Worm (Caenorhabditis elegans) whole organism, L4 larva: Measurements from ENCODE around the gene F10C1.3.
A peak's percentile ranks its signal among the peaks of the same experiment; 100 is the strongest.
"Not testable (repeated sequence)": the region's sequence is repeated elsewhere in the genome, so short reads cannot be mapped to it uniquely, and the experiment has no call there.

ENCODE experiments used
- D1046.2 ChIP-seq: fragments of 200-800 bp; sonication (Bioruptor generic); IDR thresholded peaks from 2 replicates; pipeline ENCODE4 v1.3.6; 2022; ENCODE audit warnings: missing genetic modification characterization, missing compliant biosample characterization
- F10B5.3 ChIP-seq: sonication (generic microtip); optimal IDR thresholded peaks from 2 replicates; lab custom pipeline; 2016; ENCODE audit warnings: mild to moderate bottlenecking, missing genetic modification characterization, missing compliant biosample characterization
- F37D6.2 ChIP-seq: sonication (generic microtip); optimal IDR thresholded peaks from 2 replicates; lab custom pipeline; 2016; ENCODE audit warnings: mild to moderate bottlenecking, missing genetic modification characterization, missing compliant biosample characterization
- F44E2.7 ChIP-seq: fragments of 200-800 bp; sonication (Bioruptor generic); IDR thresholded peaks from 2 replicates; pipeline ENCODE4 v2.1.2; 2022; ENCODE audit warnings: missing genetic modification characterization, missing compliant biosample characterization
- F49E8.2 ChIP-seq: sonication (generic microtip); optimal IDR thresholded peaks from 2 replicates; lab custom pipeline; 2016; ENCODE audit warnings: missing compliant biosample characterization, mild to moderate bottlenecking, missing genetic modification characterization, borderline replicate concordance
- R02D3.7 ChIP-seq: fragments of 150-350 bp; sonication (generic microtip); optimal IDR thresholded peaks from 3 replicates; lab custom pipeline; 2014; ENCODE audit warnings: missing biosample characterization, missing genetic modification characterization
- T20F7.1 ChIP-seq: fragments of 200-800 bp; sonication (Bioruptor generic); optimal IDR thresholded peaks from 2 replicates; lab custom pipeline; 2018; ENCODE audit warnings: mild to moderate bottlenecking, missing genetic modification characterization, missing compliant biosample characterization
- Y48G9A.11 ChIP-seq: fragments of 200-800 bp; sonication (Bioruptor generic); IDR thresholded peaks from 2 replicates; pipeline ENCODE4 v1.3.6; 2022; ENCODE audit warnings: missing genetic modification reagents, missing genetic modification characterization, missing compliant biosample characterization
- ZK337.2 ChIP-seq: fragments of 200-800 bp; sonication (Bioruptor generic); IDR thresholded peaks from 2 replicates; pipeline ENCODE4 v1.3.6; 2022; ENCODE audit warnings: missing genetic modification reagents, missing genetic modification characterization, missing compliant biosample characterization
- ZK546.5 ChIP-seq, 2 experiments: sonication (generic microtip); optimal IDR thresholded peaks; 2 replicates each; lab custom pipeline; 2017; ENCODE audit warnings: missing biosample characterization in 2 of 2, missing genetic modification characterization in 2 of 2
- aly-2 ChIP-seq: sonication (generic microtip); optimal IDR thresholded peaks from 2 replicates; lab custom pipeline; 2018; ENCODE audit warnings: missing biosample characterization, missing genetic modification characterization
- ama-1 ChIP-seq: fragments of 150-350 bp; optimal IDR thresholded peaks from 2 replicates; lab custom pipeline; 2014; ENCODE audit warnings: inconsistent platforms, mixed read lengths
- attf-4 ChIP-seq: sonication (generic microtip); optimal IDR thresholded peaks from 3 replicates; lab custom pipeline; 2017; ENCODE audit warnings: missing biosample characterization, missing genetic modification characterization
- ceh-20 ChIP-seq: fragments of 200-800 bp; sonication (Bioruptor generic); IDR thresholded peaks from 2 replicates; pipeline ENCODE4 v1.3.6; 2022; ENCODE audit warnings: missing genetic modification reagents, missing genetic modification characterization, missing compliant biosample characterization
- ceh-28 ChIP-seq: fragments of 150-350 bp; optimal IDR thresholded peaks from 2 replicates; lab custom pipeline; 2014; ENCODE audit warnings: missing biosample characterization, missing genetic modification reagents, missing genetic modification characterization
- ceh-44 ChIP-seq: fragments of 200-800 bp; sonication (Bioruptor generic); IDR thresholded peaks from 2 replicates; pipeline ENCODE4 v1.3.6; 2022; ENCODE audit warnings: missing genetic modification reagents, missing genetic modification characterization, missing compliant biosample characterization
- daf-12 ChIP-seq: fragments of 150-350 bp; optimal IDR thresholded peaks from 2 replicates; lab custom pipeline; 2014; ENCODE audit warnings: missing biosample characterization, missing genetic modification reagents, missing genetic modification characterization
- daf-16 ChIP-seq, 3 experiments: sonication (generic microtip); optimal IDR thresholded peaks; 2 replicates each; lab custom pipeline; 2016 to 2017; ENCODE audit warnings: missing genetic modification characterization in 3 of 3, missing genetic modification reagents in 3 of 3, mild to moderate bottlenecking in 2 of 3, missing compliant biosample characterization in 2 of 3, missing biosample characterization in 1 of 3, moderate library complexity in 1 of 3
- daf-19 ChIP-seq: fragments of 200-800 bp; sonication (Bioruptor generic); conservative IDR thresholded peaks from 2 replicates; pipeline ENCODE4 v1.3.6; 2022; ENCODE audit warnings: missing genetic modification characterization, missing compliant biosample characterization
- daf-8 ChIP-seq: fragments of 200-800 bp; sonication (Bioruptor generic); IDR thresholded peaks from 2 replicates; pipeline ENCODE4 v1.3.6; 2022; ENCODE audit warnings: missing genetic modification characterization, missing compliant biosample characterization
- dmd-6 ChIP-seq: fragments of 200-800 bp; sonication (Bioruptor generic); IDR thresholded peaks from 2 replicates; pipeline ENCODE4 v1.3.6; 2022; ENCODE audit warnings: missing genetic modification reagents, missing genetic modification characterization, missing compliant biosample characterization
- dpl-1 ChIP-seq: fragments of 150-350 bp; optimal IDR thresholded peaks from 2 replicates; lab custom pipeline; 2014; ENCODE audit warnings: missing biosample characterization, missing genetic modification reagents, missing genetic modification characterization
- duxl-1 ChIP-seq: sonication (generic microtip); optimal IDR thresholded peaks from 2 replicates; lab custom pipeline; 2016; ENCODE audit warnings: mild to moderate bottlenecking, missing genetic modification characterization, moderate library complexity, missing compliant biosample characterization; ENCODE audit not compliant: poor library complexity
- dve-1 ChIP-seq: sonication (generic microtip); optimal IDR thresholded peaks from 2 replicates; lab custom pipeline; 2017; ENCODE audit warnings: antibody characterized with exemption, mild to moderate bottlenecking, missing genetic modification characterization, missing compliant biosample characterization; ENCODE audit not compliant: insufficient read depth
- fos-1 ChIP-seq: fragments of 150-350 bp; optimal IDR thresholded peaks from 2 replicates; lab custom pipeline; 2014; ENCODE audit warnings: missing biosample characterization, missing genetic modification characterization
- hlh-11 ChIP-seq: fragments of 200-800 bp; sonication (Bioruptor generic); optimal IDR thresholded peaks from 2 replicates; lab custom pipeline; 2018; ENCODE audit warnings: mild to moderate bottlenecking, missing genetic modification characterization, missing compliant biosample characterization
- hlh-30 ChIP-seq: sonication (generic microtip); optimal IDR thresholded peaks from 2 replicates; lab custom pipeline; 2017; ENCODE audit warnings: antibody characterized with exemption, mild to moderate bottlenecking, missing genetic modification characterization, missing compliant biosample characterization; ENCODE audit not compliant: insufficient read depth
- lin-1 ChIP-seq: fragments of 200-800 bp; sonication (Bioruptor generic); IDR thresholded peaks from 2 replicates; pipeline ENCODE4 v1.3.6; 2022; ENCODE audit warnings: missing genetic modification reagents, missing genetic modification characterization, missing compliant biosample characterization
- lin-29 ChIP-seq: fragments of 200-800 bp; sonication (Bioruptor generic); IDR thresholded peaks from 2 replicates; pipeline ENCODE4 v1.3.6; 2022; ENCODE audit warnings: missing genetic modification reagents, missing genetic modification characterization, missing compliant biosample characterization
- lir-3 ChIP-seq: sonication (generic microtip); optimal IDR thresholded peaks from 2 replicates; lab custom pipeline; 2016; ENCODE audit warnings: mild to moderate bottlenecking, missing genetic modification characterization, missing compliant biosample characterization
- mes-2 ChIP-seq: sonication (generic microtip); optimal IDR thresholded peaks from 2 replicates; lab custom pipeline; 2016; ENCODE audit warnings: missing genotype, mild to moderate bottlenecking, missing genetic modification characterization, missing compliant biosample characterization; ENCODE audit not compliant: poor library complexity, severe bottlenecking
- mxl-2 ChIP-seq: fragments of 200-800 bp; sonication (Bioruptor generic); conservative IDR thresholded peaks from 2 replicates; pipeline ENCODE4 v1.3.6; 2022; ENCODE audit warnings: missing genetic modification reagents, missing genetic modification characterization, missing compliant biosample characterization
- mxl-3 ChIP-seq: fragments of 200-800 bp; sonication (Bioruptor generic); optimal IDR thresholded peaks from 2 replicates; lab custom pipeline; 2018; ENCODE audit warnings: mild to moderate bottlenecking, missing genetic modification characterization, missing compliant biosample characterization
- nhr-102 ChIP-seq: sonication (generic microtip); optimal IDR thresholded peaks from 2 replicates; lab custom pipeline; 2016; ENCODE audit warnings: mild to moderate bottlenecking, missing genetic modification characterization, moderate library complexity, missing compliant biosample characterization
- nhr-11 ChIP-seq: fragments of 150-350 bp; optimal IDR thresholded peaks from 2 replicates; lab custom pipeline; 2014; ENCODE audit warnings: missing biosample characterization, missing genetic modification characterization
- nhr-111 ChIP-seq: fragments of 200-800 bp; sonication (Bioruptor generic); optimal IDR thresholded peaks from 2 replicates; lab custom pipeline; 2018; ENCODE audit warnings: mild to moderate bottlenecking, missing genetic modification characterization, missing compliant biosample characterization
- nhr-28 ChIP-seq: fragments of 150-350 bp; optimal IDR thresholded peaks from 2 replicates; lab custom pipeline; 2014; ENCODE audit warnings: missing biosample characterization, missing genetic modification characterization
- nhr-41 ChIP-seq: fragments of 200-800 bp; sonication (Bioruptor generic); IDR thresholded peaks from 2 replicates; pipeline ENCODE4 v1.3.6; 2022; ENCODE audit warnings: missing genetic modification reagents, missing genetic modification characterization, missing compliant biosample characterization
- nhr-42 ChIP-seq: fragments of 200-800 bp; sonication (Bioruptor generic); IDR thresholded peaks from 2 replicates; pipeline ENCODE4 v1.3.6; 2022; ENCODE audit warnings: missing genetic modification characterization, missing compliant biosample characterization
- nhr-6 ChIP-seq: fragments of 150-350 bp; optimal IDR thresholded peaks from 2 replicates; lab custom pipeline; 2014; ENCODE audit warnings: missing biosample characterization, missing genetic modification characterization
- nhr-76 ChIP-seq: fragments of 150-350 bp; optimal IDR thresholded peaks from 2 replicates; lab custom pipeline; 2014; ENCODE audit warnings: missing biosample characterization, missing genetic modification characterization
- nhr-77 ChIP-seq: fragments of 150-350 bp; optimal IDR thresholded peaks from 2 replicates; lab custom pipeline; 2014; ENCODE audit warnings: missing biosample characterization, missing genetic modification characterization
- pqm-1 ChIP-seq: sonication (generic microtip); optimal IDR thresholded peaks from 2 replicates; lab custom pipeline; 2017; ENCODE audit warnings: missing biosample characterization, missing genetic modification characterization
- rbr-2 ChIP-seq: sonication (generic microtip); optimal IDR thresholded peaks from 2 replicates; lab custom pipeline; 2016; ENCODE audit warnings: missing genotype, missing genetic modification characterization, missing compliant biosample characterization
- snpc-1.2 ChIP-seq: fragments of 200-800 bp; sonication (Bioruptor generic); IDR thresholded peaks from 2 replicates; pipeline ENCODE4 v1.3.6; 2022; ENCODE audit warnings: missing genetic modification reagents, missing genetic modification characterization, missing compliant biosample characterization
- spr-3 ChIP-seq: fragments of 200-800 bp; sonication (Bioruptor generic); optimal IDR thresholded peaks from 2 replicates; lab custom pipeline; 2018; ENCODE audit warnings: mild to moderate bottlenecking, missing genetic modification characterization, missing compliant biosample characterization
- tag-97 ChIP-seq: fragments of 200-800 bp; sonication (Bioruptor generic); IDR thresholded peaks from 2 replicates; pipeline ENCODE4 v1.3.6; 2022; ENCODE audit warnings: missing genetic modification characterization, missing compliant biosample characterization
- vab-7 ChIP-seq: fragments of 200-800 bp; sonication (Bioruptor generic); IDR thresholded peaks from 2 replicates; pipeline ENCODE4 v1.3.6; 2022; ENCODE audit warnings: missing genetic modification reagents, missing genetic modification characterization, missing compliant biosample characterization
- zag-1 ChIP-seq: fragments of 150-350 bp; optimal IDR thresholded peaks from 2 replicates; lab custom pipeline; 2014; ENCODE audit warnings: missing biosample characterization, missing genetic modification characterization

F10C1.3 gene

DNA sequence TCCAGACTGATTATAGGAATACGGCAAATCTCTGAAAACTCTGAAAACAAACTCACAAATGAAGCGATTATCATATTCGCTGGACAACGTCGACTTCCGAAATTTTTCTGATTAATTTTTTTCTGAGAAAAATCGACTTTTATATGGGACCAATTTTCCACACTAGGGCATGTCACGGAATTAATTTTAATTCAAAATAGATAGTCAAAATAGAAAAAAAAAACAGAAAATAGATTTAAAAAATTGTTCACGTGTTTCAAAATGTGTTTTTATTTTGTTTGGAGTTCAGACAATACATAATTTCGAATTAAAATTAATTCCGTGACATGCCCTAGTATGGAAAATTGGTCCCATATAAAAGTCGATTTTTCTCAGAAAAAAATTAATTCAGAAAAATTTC, at the start of gene F10C1.3, which contains the start of gene F10C1.23:
Gene F10C1.3 (minus strand): TSS at position 101 of the 400 bp plus-strand sequence.
Gene F10C1.23 (plus strand): TSS at position 385 of the 400 bp plus-strand sequence.
- not testable (repeated sequence) for TF ChIP-seq Y48G9A.11; tag-97 (GFP tag; lab: Robert Waterston, UW); lir-3 (tag; lab: Kevin White, UChicago)

DNA sequence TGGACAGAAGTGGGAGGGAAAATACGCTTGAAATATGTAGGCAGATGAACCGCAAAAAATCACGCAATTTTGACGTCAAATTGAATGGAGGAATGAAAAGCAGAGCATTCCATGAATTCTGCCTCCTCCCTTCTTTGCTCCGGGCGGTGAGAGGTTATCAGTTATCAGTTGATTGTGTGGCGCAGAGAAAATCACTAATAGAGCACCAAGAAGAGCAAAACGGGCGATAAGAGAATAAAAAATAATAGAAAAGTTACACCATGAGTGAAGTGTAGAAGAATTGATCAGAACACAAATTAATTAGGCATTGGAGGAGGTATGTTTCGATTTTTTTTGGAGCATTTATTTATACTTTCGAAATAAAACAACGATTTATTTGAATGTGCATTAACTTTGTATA, 49.0 kb upstream of the F10C1.3 start:
- TF ChIP-seq spr-3 (GFP tag; lab: Kevin White, UChicago) (no peak), mxl-2 (no peak), hlh-11 (tag; lab: Kevin White, UChicago) (peak; percentile 64), ZK546.5 (tag; optimal IDR thresholded peaks at IDR 0.05; lab: Kevin White, UChicago) (no peak), dpl-1 (GFP tag; lab: Kevin White, UChicago) (no peak), zag-1 (tag; lab: Kevin White, UChicago) (no peak), F44E2.7 (GFP tag; lab: Robert Waterston, UW) (no peak), ama-1 (lab: Kevin White, UChicago) (no peak), snpc-1.2 (no peak), nhr-28 (tag; lab: Kevin White, UChicago) (peak; percentile 90), daf-16 (GFP tag; optimal IDR thresholded peaks at IDR 0.05; lab: Kevin White, UChicago) (no peak), daf-16 (tag; optimal IDR thresholded peaks at IDR 0.05; lab: Kevin White, UChicago) (peak; percentile 38), R02D3.7 (no peak), pqm-1 (peak; percentile 92), nhr-41 (GFP tag; lab: Robert Waterston, UW) (peak; percentile 60; the same call in 1 of the 2 replicates), F10B5.3 (tag; lab: Kevin White, UChicago) (no peak), nhr-102 (tag; lab: Kevin White, UChicago) (no peak), dve-1 (tag; lab: Kevin White, UChicago) (peak; percentile 28), ceh-44 (GFP tag; lab: Robert Waterston, UW) (no peak), daf-8 (GFP tag; lab: Robert Waterston, UW) (no peak), T20F7.1 (GFP tag; lab: Kevin White, UChicago) (no peak), dmd-6 (peak; percentile 89), nhr-42 (GFP tag; lab: Robert Waterston, UW) (no peak), ceh-20 (GFP tag; lab: Robert Waterston, UW) (no peak), nhr-77 (peak; percentile 52), mes-2 (tag; lab: Kevin White, UChicago) (no peak), lin-29 (GFP tag; lab: Robert Waterston, UW) (no peak), nhr-111 (GFP tag; lab: Kevin White, UChicago) (no peak), daf-12 (tag; lab: Kevin White, UChicago) (no peak), lin-1 (0 out of 2 replicates have a peak, but pooled peaks have one; percentile 26), hlh-30 (no peak), daf-19 (GFP tag; lab: Robert Waterston, UW) (no peak), mxl-3 (GFP tag; lab: Kevin White, UChicago) (no peak), nhr-76 (tag; lab: Kevin White, UChicago) (no peak), rbr-2 (tag; lab: Kevin White, UChicago) (no peak)

DNA sequence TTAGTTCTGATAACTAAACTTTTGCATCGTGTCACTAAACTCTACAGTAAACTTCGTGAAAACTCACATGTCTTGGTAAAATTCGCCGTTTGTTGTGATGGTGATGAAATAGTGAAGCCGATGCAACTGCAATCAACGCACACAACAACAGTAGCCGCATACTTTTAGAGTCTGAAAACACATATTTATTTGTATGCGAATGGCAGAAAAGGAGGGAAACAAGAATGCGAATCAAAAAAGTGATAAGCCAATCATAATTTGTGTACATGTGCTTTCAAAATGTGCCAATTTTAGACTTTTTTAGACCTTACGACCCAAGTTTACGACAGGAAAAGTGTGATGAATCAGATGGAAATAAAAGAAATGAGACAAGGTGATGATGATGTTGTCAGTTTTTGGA, 47.7 kb upstream of the F10C1.3 start, which contains the start of gene K05F1.10:
Gene K05F1.10 (minus strand): TSS at position 171 of the 400 bp plus-strand sequence.
- TF ChIP-seq nhr-6 (tag; lab: Kevin White, UChicago) (no peak), D1046.2 (no peak), F37D6.2 (no peak), attf-4 (tag; lab: Kevin White, UChicago) (no peak), F44E2.7 (GFP tag; lab: Robert Waterston, UW) (no peak), ceh-28 (tag; lab: Kevin White, UChicago) (no peak), vab-7 (GFP tag; lab: Robert Waterston, UW) (no peak), nhr-111 (GFP tag; lab: Kevin White, UChicago) (no peak), nhr-28 (tag; lab: Kevin White, UChicago) (peak; percentile 23), spr-3 (GFP tag; lab: Kevin White, UChicago) (no peak), F49E8.2 (tag; lab: Kevin White, UChicago) (no peak), fos-1 (tag; lab: Kevin White, UChicago) (no peak), duxl-1 (tag; lab: Kevin White, UChicago) (no peak), dmd-6 (peak; percentile 46), Y48G9A.11 (no peak), aly-2 (no peak), tag-97 (GFP tag; lab: Robert Waterston, UW) (no peak), ZK546.5 (tag; optimal IDR thresholded peaks at IDR 0.05; lab: Kevin White, UChicago) (no peak), ZK337.2 (GFP tag; lab: Robert Waterston, UW) (no peak), nhr-11 (no peak)
